Worm (Caenorhabditis elegans) whole organism, L2 larva: ENCODE results near the gene nmr-1.

Experiments used
- ceh-82 ChIP-seq: fragments of 150-350 bp; optimal IDR thresholded peaks from 2 replicates; lab custom pipeline; 2014; ENCODE audit warnings: missing biosample characterization, missing genetic modification characterization
- nhr-12 ChIP-seq: fragments of 150-350 bp; optimal IDR thresholded peaks from 2 replicates; lab custom pipeline; 2014; ENCODE audit warnings: missing biosample characterization, missing genetic modification characterization
- nhr-237 ChIP-seq: fragments of 150-350 bp; optimal IDR thresholded peaks from 2 replicates; lab custom pipeline; 2014; ENCODE audit warnings: missing biosample characterization, missing genetic modification characterization
- zag-1 ChIP-seq: fragments of 150-350 bp; optimal IDR thresholded peaks from 2 replicates; lab custom pipeline; 2014; ENCODE audit warnings: missing biosample characterization, missing genetic modification characterization

DNA sequence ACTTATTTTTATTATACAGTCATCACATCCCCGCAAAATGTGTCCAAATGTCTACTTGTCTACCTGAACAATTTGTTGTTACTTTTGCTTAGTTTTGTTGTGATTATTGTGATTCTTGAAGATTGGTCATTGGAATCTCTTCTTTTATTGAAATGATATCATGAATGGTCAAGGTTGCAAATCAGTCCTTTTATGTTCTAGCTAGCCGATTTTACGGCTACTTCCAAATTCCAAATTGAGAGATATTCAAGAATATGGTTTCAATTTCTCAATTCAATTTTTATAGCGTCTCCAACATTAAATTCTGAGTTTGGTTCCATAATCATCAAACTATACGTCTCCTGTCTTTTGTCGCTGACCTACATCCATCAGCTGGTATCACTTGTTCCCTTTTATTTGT, 4.9 kb upstream of the nmr-1 start:
- no peak for TF ChIP-seq ceh-82 (tag; lab: Kevin White, UChicago)
- TF ChIP-seq nhr-12 (tag; lab: Kevin White, UChicago): no peak
- TF ChIP-seq nhr-237: no peak
- no peak for TF ChIP-seq zag-1 (tag; lab: Kevin White, UChicago)
